Fruit fly (Drosophila melanogaster) whole organism, embryonic: ENCODE measurements around the gene nkt.

Source experiments
- Adf1 ChIP-seq: fragments of 200-800 bp; sonication (Bioruptor generic); IDR thresholded peaks from 2 replicates; pipeline ENCODE4 v1.3.6; 2022; ENCODE audit warnings: missing biosample characterization, missing genetic modification characterization
- Atf3 ChIP-seq: fragments of 200-800 bp; sonication (Bioruptor generic); optimal IDR thresholded peaks from 3 replicates; lab custom pipeline; 2016; ENCODE audit warnings: missing biosample characterization, missing genetic modification characterization
- Bteb2 ChIP-seq: fragments of 200-800 bp; sonication (Bioruptor generic); optimal IDR thresholded peaks from 2 replicates; lab custom pipeline; 2016; ENCODE audit warnings: missing biosample characterization, missing genetic modification characterization
- C15 ChIP-seq: fragments of 200-800 bp; sonication (Bioruptor generic); IDR thresholded peaks from 3 replicates; pipeline ENCODE4 v1.3.6; 2022; ENCODE audit warnings: missing biosample characterization, missing genetic modification characterization
- CG12219 ChIP-seq: fragments of 200-800 bp; sonication (Bioruptor generic); optimal IDR thresholded peaks from 3 replicates; lab custom pipeline; 2018; ENCODE audit warnings: missing biosample characterization, mild to moderate bottlenecking, missing genetic modification characterization
- CG12769 ChIP-seq: fragments of 200-800 bp; sonication (Bioruptor generic); optimal IDR thresholded peaks from 2 replicates; lab custom pipeline; 2019; ENCODE audit warnings: missing biosample characterization, mild to moderate bottlenecking, missing genetic modification characterization, moderate library complexity
- CG17328 ChIP-seq: fragments of 200-800 bp; sonication (Bioruptor generic); IDR thresholded peaks from 2 replicates; pipeline ENCODE4 v1.3.6; 2022; ENCODE audit warnings: missing biosample characterization, missing genetic modification characterization
- CG17568 ChIP-seq: fragments of 200-800 bp; sonication (Bioruptor generic); optimal IDR thresholded peaks from 2 replicates; lab custom pipeline; 2018; ENCODE audit warnings: missing biosample characterization, mild to moderate bottlenecking, missing genetic modification characterization, moderate library complexity
- CG18011 ChIP-seq: fragments of 200-800 bp; sonication (Bioruptor generic); optimal IDR thresholded peaks from 2 replicates; lab custom pipeline; 2017; ENCODE audit warnings: missing biosample characterization, missing genetic modification characterization, mild to moderate bottlenecking, moderate library complexity, missing genotype
- CG18764 ChIP-seq: fragments of 200-800 bp; sonication (Bioruptor generic); optimal IDR thresholded peaks from 3 replicates; lab custom pipeline; 2016; ENCODE audit warnings: missing biosample characterization, missing genetic modification characterization
- CG2129 ChIP-seq: fragments of 200-800 bp; sonication (Bioruptor generic); IDR thresholded peaks from 2 replicates; pipeline ENCODE4 v1.3.6; 2022; ENCODE audit warnings: missing biosample characterization, missing genetic modification characterization; ENCODE audit not compliant: partially characterized antibody
- CG31365 ChIP-seq: fragments of 200-800 bp; sonication (Bioruptor generic); optimal IDR thresholded peaks from 2 replicates; lab custom pipeline; 2018; ENCODE audit warnings: missing biosample characterization, mild to moderate bottlenecking, missing genetic modification characterization
- CG31388 ChIP-seq: fragments of 200-800 bp; sonication (Bioruptor generic); optimal IDR thresholded peaks from 2 replicates; lab custom pipeline; 2016; ENCODE audit warnings: missing biosample characterization, missing genetic modification characterization
- CG3847 ChIP-seq: fragments of 200-800 bp; sonication (Bioruptor generic); IDR thresholded peaks from 2 replicates; pipeline ENCODE4 v1.3.6; 2022; ENCODE audit warnings: missing biosample characterization, missing genetic modification characterization
- CG9876 ChIP-seq: fragments of 200-800 bp; sonication (Bioruptor generic); optimal IDR thresholded peaks from 2 replicates; lab custom pipeline; 2016; ENCODE audit warnings: missing biosample characterization, missing genetic modification characterization
- CG9932 ChIP-seq: fragments of 200-800 bp; sonication (Bioruptor generic); IDR thresholded peaks from 2 replicates; pipeline ENCODE4 v1.3.6; 2022; ENCODE audit warnings: missing biosample characterization, missing genetic modification characterization
- Dek ChIP-seq: fragments of 200-800 bp; sonication (Bioruptor generic); optimal IDR thresholded peaks from 3 replicates; lab custom pipeline; 2019; ENCODE audit warnings: missing biosample characterization, mild to moderate bottlenecking, missing genetic modification characterization, moderate library complexity
- Dll ChIP-seq: fragments of 200-800 bp; sonication (Bioruptor generic); IDR thresholded peaks from 4 replicates; pipeline ENCODE4 v1.3.6; 2022; ENCODE audit warnings: missing biosample characterization, missing genetic modification characterization; ENCODE audit not compliant: partially characterized antibody
- Doc3 ChIP-seq: fragments of 200-800 bp; sonication (Bioruptor generic); IDR thresholded peaks from 3 replicates; pipeline ENCODE4 v1.3.6; 2022; ENCODE audit warnings: missing biosample characterization, missing genetic modification characterization; ENCODE audit not compliant: partially characterized antibody
- H15 ChIP-seq: fragments of 200-800 bp; sonication (Bioruptor generic); IDR thresholded peaks from 3 replicates; pipeline ENCODE4 v1.3.6; 2022; ENCODE audit warnings: missing biosample characterization, missing genetic modification characterization
- HLHmδ ChIP-seq: fragments of 200-800 bp; sonication (Bioruptor generic); optimal IDR thresholded peaks from 2 replicates; lab custom pipeline; 2018; ENCODE audit warnings: missing biosample characterization, mild to moderate bottlenecking, missing genetic modification characterization, moderate library complexity
- Hr39 ChIP-seq: fragments of >200 bp; optimal IDR thresholded peaks from 2 replicates; lab custom pipeline; 2017
- MESR4 ChIP-seq: fragments of 200-800 bp; sonication (Bioruptor generic); optimal IDR thresholded peaks from 2 replicates; lab custom pipeline; 2018; ENCODE audit warnings: missing biosample characterization, mild to moderate bottlenecking, missing genetic modification characterization, moderate library complexity
- Mad ChIP-seq: fragments of 200-800 bp; sonication (Bioruptor generic); optimal IDR thresholded peaks from 2 replicates; lab custom pipeline; 2016; ENCODE audit warnings: missing biosample characterization, missing genetic modification characterization
- Mes4 ChIP-seq: fragments of 200-800 bp; sonication (Bioruptor generic); optimal IDR thresholded peaks from 2 replicates; lab custom pipeline; 2016; ENCODE audit warnings: missing biosample characterization, missing genetic modification characterization
- NfI ChIP-seq: fragments of 200-800 bp; sonication (Bioruptor generic); optimal IDR thresholded peaks from 3 replicates; lab custom pipeline; 2018; ENCODE audit warnings: missing biosample characterization, mild to moderate bottlenecking, missing genetic modification characterization, moderate library complexity
- Ptx1 ChIP-seq: fragments of 200-800 bp; sonication (Bioruptor generic); IDR thresholded peaks from 2 replicates; pipeline ENCODE4 v1.3.6; 2022; ENCODE audit warnings: missing biosample characterization, missing genetic modification characterization
- YL-1 ChIP-seq: fragments of 200-800 bp; sonication (Bioruptor generic); optimal IDR thresholded peaks from 3 replicates; lab custom pipeline; 2017; ENCODE audit warnings: missing biosample characterization, mild to moderate bottlenecking, missing genetic modification characterization
- ash1 ChIP-seq: fragments of 200-800 bp; sonication (Bioruptor generic); optimal IDR thresholded peaks from 2 replicates; lab custom pipeline; 2018; ENCODE audit warnings: missing biosample characterization, mild to moderate bottlenecking, missing genetic modification characterization
- br ChIP-seq: fragments of >200 bp; optimal IDR thresholded peaks from 2 replicates; lab custom pipeline; 2017
- dan ChIP-seq: fragments of 200-800 bp; sonication (Bioruptor generic); IDR thresholded peaks from 2 replicates; pipeline ENCODE4 v1.3.6; 2022; ENCODE audit warnings: missing biosample characterization, missing genetic modification characterization
- disco-r ChIP-seq: fragments of 200-800 bp; sonication (Bioruptor generic); optimal IDR thresholded peaks from 2 replicates; lab custom pipeline; 2016; ENCODE audit warnings: missing biosample characterization, missing genetic modification characterization
- dysf ChIP-seq: fragments of 200-800 bp; sonication (Bioruptor generic); IDR thresholded peaks from 3 replicates; pipeline ENCODE4 v1.3.6; 2022; ENCODE audit warnings: missing biosample characterization, missing genetic modification characterization
- ewg ChIP-seq: fragments of 200-800 bp; sonication (Bioruptor generic); optimal IDR thresholded peaks from 3 replicates; lab custom pipeline; 2017; ENCODE audit warnings: mild to moderate bottlenecking, missing biosample characterization, missing genetic modification reagents, missing genetic modification characterization
- eyg ChIP-seq: fragments of 200-800 bp; sonication (Bioruptor generic); optimal IDR thresholded peaks from 3 replicates; lab custom pipeline; 2016; ENCODE audit warnings: missing biosample characterization, missing genetic modification characterization
- fd102C ChIP-seq: fragments of 200-800 bp; sonication (Bioruptor generic); optimal IDR thresholded peaks from 2 replicates; lab custom pipeline; 2018; ENCODE audit warnings: missing biosample characterization, mild to moderate bottlenecking, missing genetic modification characterization, moderate library complexity
- fd96Cb ChIP-seq: fragments of 200-800 bp; sonication (Bioruptor generic); optimal IDR thresholded peaks from 2 replicates; lab custom pipeline; 2018; ENCODE audit warnings: missing biosample characterization, mild to moderate bottlenecking, missing genetic modification characterization, moderate library complexity
- hkb ChIP-seq, 2 experiments: fragments of 200-800 bp in 1 of 2; fragments of >200 bp in 1 of 2; sonication (Bioruptor generic) in 1 of 2; IDR thresholded peaks in 1 of 2; optimal IDR thresholded peaks in 1 of 2; 2 replicates each; pipeline versions ENCODE4 v1.3.6 to Lab custom; 2017 to 2022; ENCODE audit warnings: missing biosample characterization in 1 of 2, missing genetic modification characterization in 1 of 2
- insv ChIP-seq, 2 experiments: fragments of 200-800 bp; sonication (Bioruptor generic); optimal IDR thresholded peaks; 3 replicates each; lab custom pipeline; 2016 to 2018; ENCODE audit warnings: missing biosample characterization in 2 of 2, missing genetic modification characterization in 2 of 2
- lbe ChIP-seq: fragments of 200-800 bp; sonication (Bioruptor generic); optimal IDR thresholded peaks from 2 replicates; lab custom pipeline; 2016; ENCODE audit warnings: missing biosample characterization, mild to moderate bottlenecking, missing genetic modification characterization
- lilli ChIP-seq: fragments of 200-800 bp; sonication (Bioruptor generic); optimal IDR thresholded peaks from 3 replicates; lab custom pipeline; 2016; ENCODE audit warnings: missing biosample characterization, missing genetic modification characterization
- mirr ChIP-seq: fragments of 200-800 bp; sonication (Bioruptor generic); optimal IDR thresholded peaks from 3 replicates; lab custom pipeline; 2018; ENCODE audit warnings: missing biosample characterization, mild to moderate bottlenecking, missing genetic modification characterization
- mld ChIP-seq: fragments of 200-800 bp; sonication (Bioruptor generic); IDR thresholded peaks from 3 replicates; pipeline ENCODE4 v1.3.6; 2022; ENCODE audit warnings: missing biosample characterization, missing genetic modification characterization; ENCODE audit not compliant: partially characterized antibody
- nau ChIP-seq: fragments of 200-800 bp; sonication (Bioruptor generic); optimal IDR thresholded peaks from 3 replicates; lab custom pipeline; 2017; ENCODE audit warnings: missing biosample characterization, mild to moderate bottlenecking, missing genetic modification characterization, missing genetic modification reagents
- peb ChIP-seq: fragments of 200-800 bp; sonication (Bioruptor generic); IDR thresholded peaks from 2 replicates; pipeline ENCODE4 v1.3.6; 2022; ENCODE audit warnings: missing biosample characterization, missing genetic modification characterization
- pros ChIP-seq: fragments of 200-800 bp; sonication (Bioruptor generic); optimal IDR thresholded peaks from 3 replicates; lab custom pipeline; 2019; ENCODE audit warnings: missing biosample characterization, mild to moderate bottlenecking, missing genetic modification characterization, moderate library complexity
- sr ChIP-seq: fragments of 200-800 bp; sonication (Bioruptor generic); IDR thresholded peaks from 3 replicates; pipeline ENCODE4 v1.3.6; 2022; ENCODE audit warnings: missing biosample characterization, missing genetic modification characterization
- sug ChIP-seq: fragments of 200-800 bp; optimal IDR thresholded peaks from 2 replicates; lab custom pipeline; 2019; ENCODE audit warnings: missing biosample characterization, mild to moderate bottlenecking, missing genetic modification characterization, moderate library complexity

The nkt gene

dm6 chr3L:11215244-11216121 lies 14.3 kb downstream of the nkt start (continued):
- peak; percentile 91 for TF ChIP-seq lbe (GFP tag; lab: Kevin White, UChicago)
- no peak for TF ChIP-seq pros (GFP tag; lab: Kevin White, UChicago)
- peak; percentile 64 for TF ChIP-seq Mad (GFP tag; lab: Kevin White, UChicago)
- no peak for TF ChIP-seq br (lab: Kevin White, UChicago)
- TF ChIP-seq mirr: peak; percentile 64
- peak; percentile 69 to 96 for TF ChIP-seq insv (GFP tag; optimal IDR thresholded peaks at IDR 0.05; lab: Kevin White, UChicago)
- TF ChIP-seq CG17568 (GFP tag; lab: Kevin White, UChicago): peak; percentile 76
- TF ChIP-seq CG9876 (GFP tag; lab: Kevin White, UChicago): peak; percentile 58
- peak; percentile 34 for TF ChIP-seq YL-1 (GFP tag; lab: Kevin White, UChicago)
- peak; percentile 85 for TF ChIP-seq NfI (GFP tag; lab: Kevin White, UChicago)
- peak; percentile 82 for TF ChIP-seq Dek (tag; lab: Kevin White, UChicago)
- TF ChIP-seq nau: peak; percentile 87
- TF ChIP-seq CG18764 (GFP tag; lab: Kevin White, UChicago): peak; percentile 86
- TF ChIP-seq HLHmδ (GFP tag; lab: Kevin White, UChicago): peak; percentile 49
- peak; percentile 87 for TF ChIP-seq CG3847
- TF ChIP-seq sug (tag; lab: Kevin White, UChicago): peak; percentile 78
- TF ChIP-seq fd96Cb (tag; lab: Kevin White, UChicago): peak; percentile 79
- TF ChIP-seq ewg: peak; percentile 66
- no peak for TF ChIP-seq mld (GFP tag; lab: Robert Waterston, UW)
- TF ChIP-seq peb (GFP tag; lab: Robert Waterston, UW): peak; percentile 88
- TF ChIP-seq ash1: peak; percentile 75
- peak; percentile 89 for TF ChIP-seq CG9932 (GFP tag; lab: Robert Waterston, UW)
- TF ChIP-seq eyg (GFP tag; lab: Kevin White, UChicago): peak; percentile 82
- TF ChIP-seq CG2129 (GFP tag; lab: Robert Waterston, UW): no peak
- peak; percentile 90 for TF ChIP-seq H15
- peak; percentile 69 for TF ChIP-seq Adf1
- TF ChIP-seq lilli: peak; percentile 96
- TF ChIP-seq MESR4 (GFP tag; lab: Kevin White, UChicago): peak; percentile 35
- peak; percentile 84 for TF ChIP-seq Mes4 (GFP tag; lab: Kevin White, UChicago)
- TF ChIP-seq Doc3: no peak
- no peak for TF ChIP-seq Hr39 (lab: Kevin White, UChicago)
- TF ChIP-seq Bteb2 (GFP tag; lab: Kevin White, UChicago): peak; percentile 93
- TF ChIP-seq C15 (GFP tag; lab: Robert Waterston, UW): peak; percentile 90; the same call in 2 of the 3 replicates
- peak; percentile 95 for TF ChIP-seq CG12769 (tag; lab: Kevin White, UChicago)
- TF ChIP-seq CG12219 (GFP tag; lab: Kevin White, UChicago): peak; percentile 84
- TF ChIP-seq CG31365: peak; percentile 67
- peak; percentile 93 for TF ChIP-seq CG17328 (GFP tag; lab: Robert Waterston, UW)
- peak; percentile 94 for TF ChIP-seq Ptx1 (GFP tag; lab: Robert Waterston, UW)
- TF ChIP-seq hkb (optimal IDR thresholded peaks at IDR 0.05; lab: Kevin White, UChicago): peak; percentile 73
- TF ChIP-seq hkb (GFP tag; IDR thresholded peaks at IDR 0.05; lab: Robert Waterston, UW): peak; percentile 96
- TF ChIP-seq Atf3: peak; percentile 79
- peak; percentile 75 for TF ChIP-seq disco-r (GFP tag; lab: Kevin White, UChicago)
- TF ChIP-seq fd102C (GFP tag; lab: Kevin White, UChicago): no peak
- peak; percentile 82 for TF ChIP-seq CG18011
- TF ChIP-seq dan (GFP tag; lab: Robert Waterston, UW): no peak; the same call in 1 of the 2 replicates
- TF ChIP-seq sr (GFP tag; lab: Robert Waterston, UW): peak; percentile 88
- TF ChIP-seq CG31388 (GFP tag; lab: Kevin White, UChicago): peak; percentile 60
- TF ChIP-seq Dll (GFP tag; lab: Robert Waterston, UW): peak; percentile 52; the same call in 3 of the 4 replicates
- TF ChIP-seq dysf (GFP tag; lab: Robert Waterston, UW): peak; percentile 96
